Worm (Caenorhabditis elegans) whole organism, L4 larva: ENCODE measurements around the gene jud-4.

Experiments used
- D1046.2 ChIP-seq: fragments of 200-800 bp; sonication (Bioruptor generic); IDR thresholded peaks from 2 replicates; pipeline ENCODE4 v1.3.6; 2022; ENCODE audit warnings: missing genetic modification characterization, missing compliant biosample characterization
- F10B5.3 ChIP-seq: sonication (generic microtip); optimal IDR thresholded peaks from 2 replicates; lab custom pipeline; 2016; ENCODE audit warnings: mild to moderate bottlenecking, missing genetic modification characterization, missing compliant biosample characterization
- F37D6.2 ChIP-seq: sonication (generic microtip); optimal IDR thresholded peaks from 2 replicates; lab custom pipeline; 2016; ENCODE audit warnings: mild to moderate bottlenecking, missing genetic modification characterization, missing compliant biosample characterization
- Y48G9A.11 ChIP-seq: fragments of 200-800 bp; sonication (Bioruptor generic); IDR thresholded peaks from 2 replicates; pipeline ENCODE4 v1.3.6; 2022; ENCODE audit warnings: missing genetic modification reagents, missing genetic modification characterization, missing compliant biosample characterization
- Y5F2A.4 ChIP-seq: fragments of 200-800 bp; sonication (Bioruptor generic); optimal IDR thresholded peaks from 2 replicates; lab custom pipeline; 2018; ENCODE audit warnings: mild to moderate bottlenecking, missing genetic modification characterization, missing compliant biosample characterization
- ZK337.2 ChIP-seq: fragments of 200-800 bp; sonication (Bioruptor generic); IDR thresholded peaks from 2 replicates; pipeline ENCODE4 v1.3.6; 2022; ENCODE audit warnings: missing genetic modification reagents, missing genetic modification characterization, missing compliant biosample characterization
- ZK546.5 ChIP-seq, 2 experiments: sonication (generic microtip); optimal IDR thresholded peaks; 2 replicates each; lab custom pipeline; 2017; ENCODE audit warnings: missing biosample characterization in 2 of 2, missing genetic modification characterization in 2 of 2
- ama-1 ChIP-seq: fragments of 150-350 bp; optimal IDR thresholded peaks from 2 replicates; lab custom pipeline; 2014; ENCODE audit warnings: inconsistent platforms, mixed read lengths
- ceh-32 ChIP-seq: sonication (generic microtip); optimal IDR thresholded peaks from 2 replicates; lab custom pipeline; 2016; ENCODE audit warnings: mild to moderate bottlenecking, missing genetic modification characterization, missing compliant biosample characterization; ENCODE audit not compliant: poor library complexity
- ceh-44 ChIP-seq: fragments of 200-800 bp; sonication (Bioruptor generic); IDR thresholded peaks from 2 replicates; pipeline ENCODE4 v1.3.6; 2022; ENCODE audit warnings: missing genetic modification reagents, missing genetic modification characterization, missing compliant biosample characterization
- ces-1 ChIP-seq: fragments of 150-350 bp; sonication (generic microtip); optimal IDR thresholded peaks from 4 replicates; lab custom pipeline; 2014; ENCODE audit warnings: missing biosample characterization, missing genetic modification reagents, missing genetic modification characterization
- cey-2 ChIP-seq: sonication (generic microtip); optimal IDR thresholded peaks from 3 replicates; lab custom pipeline; 2017; ENCODE audit warnings: missing genetic modification characterization, mild to moderate bottlenecking, missing compliant biosample characterization, antibody characterized with exemption, borderline replicate concordance; ENCODE audit not compliant: insufficient read depth
- ctbp-1 ChIP-seq: fragments of 200-800 bp; sonication (Bioruptor generic); IDR thresholded peaks from 2 replicates; pipeline ENCODE4 v1.3.6; 2022; ENCODE audit warnings: missing genetic modification reagents, missing genetic modification characterization, missing compliant biosample characterization
- daf-12 ChIP-seq: fragments of 150-350 bp; optimal IDR thresholded peaks from 2 replicates; lab custom pipeline; 2014; ENCODE audit warnings: missing biosample characterization, missing genetic modification reagents, missing genetic modification characterization
- daf-16 ChIP-seq, 3 experiments: sonication (generic microtip); optimal IDR thresholded peaks; 2 replicates each; lab custom pipeline; 2016 to 2017; ENCODE audit warnings: missing genetic modification characterization in 3 of 3, missing genetic modification reagents in 3 of 3, mild to moderate bottlenecking in 2 of 3, missing compliant biosample characterization in 2 of 3, missing biosample characterization in 1 of 3, moderate library complexity in 1 of 3
- daf-19 ChIP-seq: fragments of 200-800 bp; sonication (Bioruptor generic); conservative IDR thresholded peaks from 2 replicates; pipeline ENCODE4 v1.3.6; 2022; ENCODE audit warnings: missing genetic modification characterization, missing compliant biosample characterization
- dmd-8 ChIP-seq: fragments of 200-800 bp; sonication (Bioruptor generic); IDR thresholded peaks from 2 replicates; pipeline ENCODE4 v1.3.6; 2022; ENCODE audit warnings: missing genetic modification characterization, missing compliant biosample characterization
- dmd-9 ChIP-seq: fragments of 200-800 bp; sonication (Bioruptor generic); IDR thresholded peaks from 2 replicates; pipeline ENCODE4 v1.3.6; 2022; ENCODE audit warnings: missing genetic modification reagents, missing genetic modification characterization, missing compliant biosample characterization
- dve-1 ChIP-seq: sonication (generic microtip); optimal IDR thresholded peaks from 2 replicates; lab custom pipeline; 2017; ENCODE audit warnings: antibody characterized with exemption, mild to moderate bottlenecking, missing genetic modification characterization, missing compliant biosample characterization; ENCODE audit not compliant: insufficient read depth
- hif-1 ChIP-seq, 2 experiments: sonication (generic microtip); optimal IDR thresholded peaks; 2 replicates each; lab custom pipeline; 2016 to 2017; ENCODE audit warnings: missing compliant biosample characterization in 2 of 2, missing genetic modification characterization in 2 of 2, missing genetic modification reagents in 2 of 2, missing genotype in 2 of 2, mild to moderate bottlenecking in 1 of 2
- jun-1 ChIP-seq: fragments of 150-350 bp; optimal IDR thresholded peaks from 2 replicates; lab custom pipeline; 2014; ENCODE audit warnings: missing biosample characterization, missing genetic modification reagents, missing genetic modification characterization
- lin-1 ChIP-seq: fragments of 200-800 bp; sonication (Bioruptor generic); IDR thresholded peaks from 2 replicates; pipeline ENCODE4 v1.3.6; 2022; ENCODE audit warnings: missing genetic modification reagents, missing genetic modification characterization, missing compliant biosample characterization
- lin-13 ChIP-seq: fragments of 150-350 bp; optimal IDR thresholded peaks from 2 replicates; lab custom pipeline; 2014; ENCODE audit warnings: missing biosample characterization, missing genetic modification reagents, missing genetic modification characterization
- lin-29 ChIP-seq: fragments of 200-800 bp; sonication (Bioruptor generic); IDR thresholded peaks from 2 replicates; pipeline ENCODE4 v1.3.6; 2022; ENCODE audit warnings: missing genetic modification reagents, missing genetic modification characterization, missing compliant biosample characterization
- lir-3 ChIP-seq: sonication (generic microtip); optimal IDR thresholded peaks from 2 replicates; lab custom pipeline; 2016; ENCODE audit warnings: mild to moderate bottlenecking, missing genetic modification characterization, missing compliant biosample characterization
- lsy-2 ChIP-seq, 2 experiments: fragments of 150-350 bp in 1 of 2; sonication (generic microtip) in 1 of 2; optimal IDR thresholded peaks; 2 replicates each; lab custom pipeline; 2014 to 2017; ENCODE audit warnings: missing biosample characterization in 2 of 2, missing genetic modification characterization in 2 of 2
- madf-5 ChIP-seq, 2 experiments: fragments of 200-800 bp; sonication (Bioruptor generic); IDR thresholded peaks; 2 replicates each; pipeline ENCODE4 v1.3.6; 2022; ENCODE audit warnings: missing compliant biosample characterization in 2 of 2, missing genetic modification characterization in 2 of 2
- madf-9 ChIP-seq: fragments of 200-800 bp; sonication (Bioruptor generic); conservative IDR thresholded peaks from 2 replicates; pipeline ENCODE4 v1.3.6; 2022; ENCODE audit warnings: missing genetic modification reagents, missing genetic modification characterization, missing compliant biosample characterization
- mes-2 ChIP-seq: sonication (generic microtip); optimal IDR thresholded peaks from 2 replicates; lab custom pipeline; 2016; ENCODE audit warnings: missing genotype, mild to moderate bottlenecking, missing genetic modification characterization, missing compliant biosample characterization; ENCODE audit not compliant: poor library complexity, severe bottlenecking
- mxl-2 ChIP-seq: fragments of 200-800 bp; sonication (Bioruptor generic); conservative IDR thresholded peaks from 2 replicates; pipeline ENCODE4 v1.3.6; 2022; ENCODE audit warnings: missing genetic modification reagents, missing genetic modification characterization, missing compliant biosample characterization
- nhr-102 ChIP-seq: sonication (generic microtip); optimal IDR thresholded peaks from 2 replicates; lab custom pipeline; 2016; ENCODE audit warnings: mild to moderate bottlenecking, missing genetic modification characterization, moderate library complexity, missing compliant biosample characterization
- nhr-11 ChIP-seq: fragments of 150-350 bp; optimal IDR thresholded peaks from 2 replicates; lab custom pipeline; 2014; ENCODE audit warnings: missing biosample characterization, missing genetic modification characterization
- nhr-111 ChIP-seq: fragments of 200-800 bp; sonication (Bioruptor generic); optimal IDR thresholded peaks from 2 replicates; lab custom pipeline; 2018; ENCODE audit warnings: mild to moderate bottlenecking, missing genetic modification characterization, missing compliant biosample characterization
- nhr-25 ChIP-seq: sonication (generic microtip); optimal IDR thresholded peaks from 2 replicates; lab custom pipeline; 2017; ENCODE audit warnings: missing genetic modification characterization, mild to moderate bottlenecking, missing compliant biosample characterization, antibody characterized with exemption, moderate library complexity, borderline replicate concordance; ENCODE audit not compliant: insufficient read depth
- nhr-41 ChIP-seq: fragments of 200-800 bp; sonication (Bioruptor generic); IDR thresholded peaks from 2 replicates; pipeline ENCODE4 v1.3.6; 2022; ENCODE audit warnings: missing genetic modification reagents, missing genetic modification characterization, missing compliant biosample characterization
- nhr-48 ChIP-seq: sonication (generic microtip); optimal IDR thresholded peaks from 2 replicates; lab custom pipeline; 2016; ENCODE audit warnings: mild to moderate bottlenecking, missing genetic modification characterization, missing compliant biosample characterization
- nhr-76 ChIP-seq: fragments of 150-350 bp; optimal IDR thresholded peaks from 2 replicates; lab custom pipeline; 2014; ENCODE audit warnings: missing biosample characterization, missing genetic modification characterization
- pha-4 ChIP-seq, 2 experiments: fragments of 150-350 bp in 1 of 2; fragments of 200-800 bp in 1 of 2; sonication (Bioruptor generic) in 1 of 2; IDR thresholded peaks in 1 of 2; optimal IDR thresholded peaks in 1 of 2; 2 replicates each; pipeline versions ENCODE4 v1.3.6 to Lab custom; 2014 to 2022; ENCODE audit warnings: missing genetic modification characterization in 2 of 2, missing genetic modification reagents in 2 of 2, missing biosample characterization in 1 of 2, missing compliant biosample characterization in 1 of 2
- pqm-1 ChIP-seq: sonication (generic microtip); optimal IDR thresholded peaks from 2 replicates; lab custom pipeline; 2017; ENCODE audit warnings: missing biosample characterization, missing genetic modification characterization
- skn-1 ChIP-seq: fragments of 150-350 bp; optimal IDR thresholded peaks from 2 replicates; lab custom pipeline; 2014; ENCODE audit warnings: missing biosample characterization, missing genetic modification characterization
- spr-1 ChIP-seq: sonication (generic microtip); optimal IDR thresholded peaks from 2 replicates; lab custom pipeline; 2016; ENCODE audit warnings: mild to moderate bottlenecking, missing genetic modification characterization, missing compliant biosample characterization
- tag-97 ChIP-seq: fragments of 200-800 bp; sonication (Bioruptor generic); IDR thresholded peaks from 2 replicates; pipeline ENCODE4 v1.3.6; 2022; ENCODE audit warnings: missing genetic modification characterization, missing compliant biosample characterization
- tra-1 ChIP-seq: fragments of 200-800 bp; sonication (Bioruptor generic); IDR thresholded peaks from 2 replicates; pipeline ENCODE4 v1.3.6; 2022; ENCODE audit warnings: missing genetic modification reagents, missing genetic modification characterization, missing compliant biosample characterization
- unc-62 ChIP-seq, 3 experiments: fragments of 150-350 bp in 1 of 3; sonication (generic microtip); optimal IDR thresholded peaks in 2 of 3; peaks in 1 of 3; 1 replicate in 1 of 3; 2 replicates in 2 of 3; lab custom pipeline; 2014 to 2017; ENCODE audit warnings: missing biosample characterization in 3 of 3, missing genetic modification characterization in 3 of 3, missing genetic modification reagents in 3 of 3, missing genotype in 1 of 3
- vab-7 ChIP-seq: fragments of 200-800 bp; sonication (Bioruptor generic); IDR thresholded peaks from 2 replicates; pipeline ENCODE4 v1.3.6; 2022; ENCODE audit warnings: missing genetic modification reagents, missing genetic modification characterization, missing compliant biosample characterization

The jud-4 gene

DNA sequence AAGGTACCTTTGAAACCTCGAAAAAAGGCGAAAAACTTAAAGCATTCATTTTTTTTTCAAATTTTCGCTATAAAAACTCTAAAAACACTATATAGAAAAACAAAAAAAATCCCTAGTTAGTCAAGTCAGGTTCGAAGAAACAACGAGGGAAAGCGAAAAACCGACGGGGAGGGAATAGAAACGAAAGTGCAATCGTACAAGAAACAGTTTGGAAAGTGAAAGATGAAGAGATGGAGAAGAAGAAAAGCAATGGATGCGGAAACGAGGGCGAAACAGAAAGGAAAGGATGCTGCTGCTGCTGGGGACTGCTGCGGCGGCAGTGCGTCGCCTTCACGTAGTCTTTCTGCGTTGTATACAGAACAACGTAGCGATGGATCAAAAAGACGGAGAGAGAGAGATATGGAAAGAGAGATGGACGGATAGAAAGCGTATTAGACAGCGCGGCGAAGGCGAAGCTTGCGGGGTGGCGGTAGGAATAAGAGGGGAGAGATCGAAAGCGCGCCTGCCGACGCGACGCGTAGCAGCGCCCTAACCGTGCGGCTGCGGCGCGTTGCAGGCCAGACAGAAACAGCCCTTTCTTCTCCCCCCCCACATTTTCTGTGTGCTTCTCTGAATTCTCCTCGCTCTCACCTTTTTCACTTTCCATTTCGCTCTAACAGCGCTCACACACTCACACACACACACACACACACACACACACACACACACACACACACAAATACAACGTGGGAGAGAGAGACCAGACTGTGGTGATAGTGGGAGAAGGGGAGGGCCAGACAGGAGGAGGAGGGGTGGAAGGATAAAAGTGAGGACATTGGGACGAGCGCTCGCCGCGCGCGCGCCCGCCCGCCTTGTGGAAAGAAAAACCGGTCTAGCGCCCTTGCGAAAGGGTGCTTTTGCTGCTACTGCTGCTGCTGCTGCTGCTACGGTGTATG is 8.8 kb upstream of the jud-4 start (continued):
- TF ChIP-seq skn-1 (tag; lab: Kevin White, UChicago) (no peak), lin-1 (GFP tag; lab: Robert Waterston, UW) (peak; percentile 56; the same call in 1 of the 2 replicates), lsy-2 (tag; optimal IDR thresholded peaks at IDR 0.05; lab: Kevin White, UChicago) (peak; percentile 74 to 81), madf-5 (GFP tag; IDR thresholded peaks at IDR 0.05; lab: Robert Waterston, UW) (no peak), ZK546.5 (tag; optimal IDR thresholded peaks at IDR 0.05; lab: Kevin White, UChicago) (no peak), mxl-2 (GFP tag; lab: Robert Waterston, UW) (peak; percentile 52; the same call in 1 of the 2 replicates), nhr-76 (tag; lab: Kevin White, UChicago) (no peak), lir-3 (tag; lab: Kevin White, UChicago) (peak; percentile 33), mes-2 (peak; percentile 70), nhr-48 (tag; lab: Kevin White, UChicago) (peak; percentile 96), madf-9 (peak; percentile 88), pha-4 (GFP tag; IDR thresholded peaks at IDR 0.05; lab: Robert Waterston, UW) (peak; percentile 90), pha-4 (tag; optimal IDR thresholded peaks at IDR 0.05; lab: Kevin White, UChicago) (peak; percentile 72), Y5F2A.4 (GFP tag; lab: Kevin White, UChicago) (peak; percentile 48), jun-1 (tag; lab: Kevin White, UChicago) (peak; percentile 59), tag-97 (GFP tag; lab: Robert Waterston, UW) (no peak), ZK337.2 (GFP tag; lab: Robert Waterston, UW) (no peak), tra-1 (GFP tag; lab: Robert Waterston, UW) (peak; percentile 64; the same call in 1 of the 2 replicates), dmd-8 (GFP tag; lab: Robert Waterston, UW) (no peak), Y48G9A.11 (GFP tag; lab: Robert Waterston, UW) (no peak), cey-2 (no peak), nhr-11 (peak; percentile 87), pqm-1 (tag; lab: Kevin White, UChicago) (no peak), ces-1 (GFP tag; lab: Kevin White, UChicago) (no peak), vab-7 (no peak), nhr-111 (GFP tag; lab: Kevin White, UChicago) (no peak), daf-16 (GFP tag; optimal IDR thresholded peaks at IDR 0.05; lab: Kevin White, UChicago) (peak in 1 of 2 experiments; percentile 75), daf-16 (tag; optimal IDR thresholded peaks at IDR 0.05; lab: Kevin White, UChicago) (peak; percentile 78), F10B5.3 (tag; lab: Kevin White, UChicago) (peak; percentile 28), lin-29 (no peak), hif-1 (tag; optimal IDR thresholded peaks at IDR 0.05; lab: Kevin White, UChicago) (peak in 1 of 2 experiments; percentile 77), ceh-44 (GFP tag; lab: Robert Waterston, UW) (no peak), nhr-41 (GFP tag; lab: Robert Waterston, UW) (peak; percentile 71; the same call in 1 of the 2 replicates), D1046.2 (GFP tag; lab: Robert Waterston, UW) (no peak), dmd-9 (GFP tag; lab: Robert Waterston, UW) (no peak), ceh-32 (tag; lab: Kevin White, UChicago) (no peak), ctbp-1 (GFP tag; lab: Robert Waterston, UW) (peak; percentile 83), ama-1 (lab: Kevin White, UChicago) (no peak), daf-12 (tag; lab: Kevin White, UChicago) (no peak), nhr-25 (peak; percentile 85), daf-19 (no peak), dve-1 (tag; lab: Kevin White, UChicago) (peak; percentile 95), nhr-102 (tag; lab: Kevin White, UChicago) (peak; percentile 89), spr-1 (tag; lab: Kevin White, UChicago) (peak; percentile 70), unc-62 (GFP tag; optimal IDR thresholded peaks at IDR 0.05 in 1 of 2; lab: Kevin White, UChicago) (peak in 1 of 2 experiments; percentile 99), unc-62 (tag; optimal IDR thresholded peaks at IDR 0.05; lab: Kevin White, UChicago) (no peak), lin-13 (GFP tag; lab: Kevin White, UChicago) (peak; percentile 90), F37D6.2 (tag; lab: Kevin White, UChicago) (peak; percentile 28)
